Fruit fly (Drosophila melanogaster): ENCODE measurements around the gene CG34134.

Gene CG34134

dm6 chr2L:8212666-8213270 is 22.2 kb upstream of the CG34134 start, which contains the start of the genes CG8372 and CG8360:
Gene CG8372, minus strand, starts transcription at chr2L:8212902.
Gene CG8360, plus strand, starts transcription at chr2L:8212959.
- TF ChIP-seq Sin3A (optimal IDR thresholded peaks at IDR 0.05) (no peak), insv (optimal IDR thresholded peaks at IDR 0.05) (no peak), Myc (optimal IDR thresholded peaks at IDR 0.05) (no peak), ttk (optimal IDR thresholded peaks at IDR 0.05) (no peak), h (optimal IDR thresholded peaks at IDR 0.05) (no peak), psq (optimal IDR thresholded peaks at IDR 0.05) (no peak)

DNA sequence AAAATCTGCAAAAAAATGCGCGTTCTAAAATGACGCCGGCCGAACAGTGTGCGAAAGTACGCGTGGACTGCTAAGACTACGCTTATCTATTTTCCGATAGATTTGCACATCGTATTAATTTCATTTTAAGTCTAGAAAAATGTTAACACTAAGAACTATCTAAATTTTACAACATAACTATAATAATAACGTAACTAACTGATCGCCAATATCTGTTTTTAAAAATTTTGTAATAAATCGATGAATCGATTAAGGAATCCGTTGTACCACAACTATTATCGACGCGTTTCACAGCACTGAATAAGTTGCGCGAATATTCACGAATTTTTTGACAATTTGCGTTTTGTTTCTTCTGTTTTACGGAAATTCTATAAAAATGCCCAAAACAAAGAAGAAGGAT is 20.5 kb upstream of the CG34134 start, which contains the start of gene Ssb-c31a:
TSS of gene Ssb-c31a (plus strand) at position 278 of the 400 bp plus-strand sequence.
- no peak for TF ChIP-seq Myc (optimal IDR thresholded peaks at IDR 0.05)
- no peak for TF ChIP-seq Sin3A (optimal IDR thresholded peaks at IDR 0.05)
- TF ChIP-seq ttk (optimal IDR thresholded peaks at IDR 0.05): no peak
- TF ChIP-seq insv (optimal IDR thresholded peaks at IDR 0.05): no peak
- TF ChIP-seq psq (optimal IDR thresholded peaks at IDR 0.05): no peak
- TF ChIP-seq h (optimal IDR thresholded peaks at IDR 0.05): no peak

DNA sequence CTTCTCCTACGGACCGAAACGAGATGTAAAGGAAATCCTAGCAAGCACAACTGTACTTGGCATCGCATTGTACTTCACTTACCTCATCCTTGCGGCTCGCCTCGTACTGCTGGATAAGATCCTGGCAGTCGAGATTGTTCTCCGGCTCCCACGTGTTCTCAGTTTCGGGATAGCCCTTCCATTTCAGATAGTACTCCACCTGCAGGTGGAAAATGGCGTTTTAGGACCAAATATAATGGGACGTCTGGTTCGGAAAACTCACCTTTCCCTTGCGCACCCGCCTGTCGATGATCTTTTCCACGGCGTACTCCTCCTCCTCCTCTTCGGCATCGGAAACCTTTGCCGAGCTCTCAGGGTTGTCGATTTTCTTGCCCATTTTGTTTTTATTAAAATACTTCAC is 19.9 kb upstream of the CG34134 start:
- no peak for TF ChIP-seq Myc (optimal IDR thresholded peaks at IDR 0.05)
- no peak for TF ChIP-seq insv (optimal IDR thresholded peaks at IDR 0.05)
- TF ChIP-seq ttk (optimal IDR thresholded peaks at IDR 0.05): no peak

DNA sequence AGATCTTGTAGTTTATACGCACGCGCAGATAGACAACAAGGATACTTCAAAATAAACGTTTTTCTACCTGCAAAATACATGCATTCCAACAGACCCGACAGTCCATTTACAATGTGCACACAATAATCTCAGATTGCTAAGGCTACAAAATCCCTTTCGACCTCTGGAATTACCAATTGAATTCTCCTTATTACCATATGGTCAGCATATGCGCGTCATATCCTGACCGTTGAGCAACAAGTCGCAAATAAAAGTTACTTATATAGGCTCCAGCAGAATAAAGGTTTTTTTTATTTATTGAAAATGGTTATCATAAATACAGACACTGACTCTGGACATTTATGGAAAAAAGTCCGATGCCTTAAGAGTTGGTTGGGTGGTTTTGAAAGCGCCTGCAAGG is 18.8 kb upstream of the CG34134 start:
- TF ChIP-seq ttk (optimal IDR thresholded peaks at IDR 0.05) (no peak), psq (optimal IDR thresholded peaks at IDR 0.05) (no peak), Myc (optimal IDR thresholded peaks at IDR 0.05) (no peak), h (optimal IDR thresholded peaks at IDR 0.05) (no peak), insv (optimal IDR thresholded peaks at IDR 0.05) (no peak), Sin3A (optimal IDR thresholded peaks at IDR 0.05) (no peak)

DNA sequence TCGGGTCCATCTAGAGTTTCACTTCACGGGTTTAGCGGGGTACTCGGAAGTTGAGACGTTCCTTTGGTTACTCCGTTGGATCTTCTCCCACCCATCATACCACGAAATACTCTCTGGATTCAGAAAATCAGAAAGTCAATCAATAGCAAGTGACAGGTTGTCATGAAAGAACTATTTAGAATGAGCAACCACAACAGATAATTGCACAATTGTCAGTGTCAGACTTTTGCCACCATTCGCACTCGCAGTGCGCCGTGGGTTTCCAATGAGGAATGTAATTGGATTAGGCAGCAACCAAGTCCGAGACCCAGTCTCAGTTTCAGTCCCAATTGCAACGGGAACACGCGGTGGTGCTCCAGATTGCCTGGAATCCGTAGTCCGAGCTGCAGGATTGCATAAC is 15.3 kb upstream of the CG34134 start, which contains the start of gene CG8419:
TSS of gene CG8419 (plus strand) at position 301 of the 400 bp plus-strand sequence.
- TF ChIP-seq Myc (optimal IDR thresholded peaks at IDR 0.05): no peak
- TF ChIP-seq h (optimal IDR thresholded peaks at IDR 0.05): no peak

- no peak for TF ChIP-seq insv (optimal IDR thresholded peaks at IDR 0.05)
- no peak for TF ChIP-seq h (optimal IDR thresholded peaks at IDR 0.05)
- no peak for TF ChIP-seq Myc (optimal IDR thresholded peaks at IDR 0.05)
- no peak for TF ChIP-seq Sin3A (optimal IDR thresholded peaks at IDR 0.05)
- no peak for TF ChIP-seq ttk (optimal IDR thresholded peaks at IDR 0.05)
- TF ChIP-seq psq (optimal IDR thresholded peaks at IDR 0.05): no peak
Observed at dm6 chr2L:8204996-8205567, 14.5 kb upstream of the CG34134 start, which contains the start of gene SLC5A11. Gene SLC5A11, minus strand, starts transcription at chr2L:8205132.

DNA sequence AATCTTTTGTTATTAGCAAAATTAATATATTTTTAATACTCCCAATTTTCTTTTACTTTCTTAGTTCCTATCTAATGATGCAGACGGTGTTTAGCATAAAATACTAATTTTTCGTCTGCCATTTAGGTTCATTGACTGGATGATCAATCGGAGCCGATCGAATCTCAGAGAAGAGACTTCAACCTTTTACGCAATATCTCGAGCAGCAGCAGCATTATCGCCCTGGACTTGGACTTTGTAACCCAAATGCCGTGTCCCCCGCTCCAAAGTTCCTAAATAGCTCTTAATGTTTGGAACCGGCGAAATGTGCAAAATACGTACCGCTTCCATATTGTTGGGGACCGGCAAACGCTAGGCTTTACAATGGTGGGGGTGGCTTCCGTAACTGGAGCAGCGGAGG is 13.8 kb upstream of the CG34134 start:
- TF ChIP-seq psq (optimal IDR thresholded peaks at IDR 0.05): no peak
- no peak for TF ChIP-seq Sin3A (optimal IDR thresholded peaks at IDR 0.05)
- TF ChIP-seq h (optimal IDR thresholded peaks at IDR 0.05): no peak
- no peak for TF ChIP-seq ttk (optimal IDR thresholded peaks at IDR 0.05)
- no peak for TF ChIP-seq Myc (optimal IDR thresholded peaks at IDR 0.05)
- TF ChIP-seq insv (optimal IDR thresholded peaks at IDR 0.05): no peak

DNA sequence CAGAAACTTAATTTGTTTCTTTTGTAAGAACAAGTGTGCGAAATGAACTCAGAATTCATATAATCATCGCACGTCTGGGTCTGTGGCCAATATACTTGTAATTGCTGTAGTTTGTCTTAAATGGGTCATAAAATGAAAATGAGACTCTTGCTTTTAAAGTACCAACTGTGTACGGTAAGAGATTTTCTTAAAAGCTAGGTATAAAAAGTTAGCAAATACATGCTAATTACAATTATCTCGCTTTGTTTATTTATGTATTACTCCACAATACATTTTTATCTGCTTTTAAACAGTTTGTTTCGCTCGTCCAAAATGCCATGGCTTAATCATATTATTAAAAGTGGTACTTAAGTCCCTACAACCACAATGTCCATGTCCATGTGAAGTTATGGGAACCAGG is 13.2 kb upstream of the CG34134 start:
- TF ChIP-seq psq (optimal IDR thresholded peaks at IDR 0.05): no peak
- no peak for TF ChIP-seq ttk (optimal IDR thresholded peaks at IDR 0.05)
- no peak for TF ChIP-seq h (optimal IDR thresholded peaks at IDR 0.05)
- no peak for TF ChIP-seq insv (optimal IDR thresholded peaks at IDR 0.05)
- TF ChIP-seq Sin3A (optimal IDR thresholded peaks at IDR 0.05): no peak
- no peak for TF ChIP-seq Myc (optimal IDR thresholded peaks at IDR 0.05)

- TF ChIP-seq insv (optimal IDR thresholded peaks at IDR 0.05): no peak
- no peak for TF ChIP-seq Sin3A (optimal IDR thresholded peaks at IDR 0.05)
- TF ChIP-seq Myc (optimal IDR thresholded peaks at IDR 0.05): no peak
- TF ChIP-seq h (optimal IDR thresholded peaks at IDR 0.05): no peak
- no peak for TF ChIP-seq ttk (optimal IDR thresholded peaks at IDR 0.05)
- no peak for TF ChIP-seq psq (optimal IDR thresholded peaks at IDR 0.05)
Observed at dm6 chr2L:8202569-8202968, 12.0 kb upstream of the CG34134 start.

dm6 chr2L:8198757-8199156 is 8.2 kb upstream of the CG34134 start, which contains the start of gene PGAP5:
Gene PGAP5, plus strand, starts transcription at chr2L:8198882.
- no peak for TF ChIP-seq ttk (optimal IDR thresholded peaks at IDR 0.05)
- no peak for TF ChIP-seq psq (optimal IDR thresholded peaks at IDR 0.05)

DNA sequence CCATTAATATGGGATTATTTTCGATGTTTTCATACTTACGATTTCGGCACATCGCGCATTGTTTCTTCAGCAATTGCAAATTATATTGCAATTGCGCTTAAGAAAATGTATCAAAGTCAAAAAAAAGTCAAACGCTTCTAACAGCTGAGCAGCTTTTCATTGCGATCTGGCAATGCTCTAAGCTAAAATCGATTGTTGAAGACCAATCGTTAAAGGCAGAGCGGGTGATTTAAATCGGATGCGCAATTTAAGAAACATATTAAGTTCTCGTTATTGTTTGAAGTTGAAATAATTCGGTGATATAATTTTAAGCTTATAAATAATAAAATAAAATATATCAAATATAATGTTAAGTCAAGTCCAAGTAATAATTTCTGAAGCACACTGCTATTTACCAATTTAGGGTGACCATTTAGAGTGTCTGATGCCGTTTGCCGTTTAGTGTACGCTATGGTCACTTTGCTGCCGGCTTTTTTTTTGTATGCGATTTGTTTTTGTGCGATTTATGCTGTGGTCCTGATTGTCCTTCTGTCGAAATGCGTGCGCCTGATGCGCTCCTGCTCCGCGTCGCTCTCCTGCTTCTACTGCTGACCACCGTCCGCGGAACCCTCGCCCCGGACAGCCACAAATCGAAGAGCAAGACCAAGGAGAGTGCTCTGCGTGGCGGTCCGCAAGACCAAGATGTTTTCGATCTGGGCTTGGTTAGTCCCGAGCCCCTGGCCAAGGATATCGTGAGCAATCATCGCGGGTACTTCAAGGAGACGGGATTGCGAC is 6.4 kb upstream of the CG34134 start, which contains the start of the genes CG8475 and CG8460:
TSS of gene CG8475 (minus strand) at position 162 of the 774 bp plus-strand sequence.
TSS of gene CG8460 (plus strand) at position 437 of the 774 bp plus-strand sequence.
- no peak for TF ChIP-seq h (optimal IDR thresholded peaks at IDR 0.05)
- no peak for TF ChIP-seq psq (optimal IDR thresholded peaks at IDR 0.05)
- no peak for TF ChIP-seq Myc (optimal IDR thresholded peaks at IDR 0.05)
- no peak for TF ChIP-seq ttk (optimal IDR thresholded peaks at IDR 0.05)
- TF ChIP-seq insv (optimal IDR thresholded peaks at IDR 0.05): no peak
- TF ChIP-seq Sin3A (optimal IDR thresholded peaks at IDR 0.05): no peak

dm6 chr2L:8195722-8196323 is 5.2 kb upstream of the CG34134 start:
- no peak for TF ChIP-seq h (optimal IDR thresholded peaks at IDR 0.05)
- no peak for TF ChIP-seq ttk (optimal IDR thresholded peaks at IDR 0.05)
- TF ChIP-seq Sin3A (optimal IDR thresholded peaks at IDR 0.05): no peak
- no peak for TF ChIP-seq Myc (optimal IDR thresholded peaks at IDR 0.05)
- no peak for TF ChIP-seq insv (optimal IDR thresholded peaks at IDR 0.05)
